Worm (Caenorhabditis elegans): Measurements from ENCODE around the gene nspb-12.

DNA sequence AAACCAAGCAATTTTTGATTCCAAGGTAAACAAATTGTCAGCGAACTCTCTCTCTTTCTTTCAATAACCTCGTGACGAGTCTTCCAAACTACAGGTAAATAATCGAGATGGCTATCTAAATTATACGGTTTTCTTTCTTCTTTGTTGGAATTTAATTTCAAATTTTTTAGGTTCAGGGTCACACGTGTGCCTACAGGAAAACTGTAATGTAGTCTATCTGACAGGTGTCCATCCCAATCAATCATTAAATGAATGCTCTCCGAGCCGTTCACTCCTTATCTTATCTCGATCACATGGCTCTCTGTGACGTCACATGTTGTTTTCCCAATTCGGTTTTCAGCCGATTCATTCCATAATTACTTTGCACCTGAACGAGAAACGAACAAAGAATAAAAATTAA is 15.5 kb downstream of the nspb-12 start:
- no peak for TF ChIP-seq lin-39 (tag; optimal IDR thresholded peaks at IDR 0.05)
- TF ChIP-seq nhr-12 (tag; optimal IDR thresholded peaks at IDR 0.05) = no peak
- peak; percentile 46 for TF ChIP-seq ama-1 (optimal IDR thresholded peaks at IDR 0.05)
- no peak for TF ChIP-seq mdl-1 (tag; optimal IDR thresholded peaks at IDR 0.05)
- no peak for TF ChIP-seq aly-2 (tag; optimal IDR thresholded peaks at IDR 0.05)
- TF ChIP-seq R02D3.7 (tag; optimal IDR thresholded peaks at IDR 0.05) = no peak
- TF ChIP-seq gmeb-1 (tag; optimal IDR thresholded peaks at IDR 0.05) = no peak
- TF ChIP-seq zag-1 (tag; optimal IDR thresholded peaks at IDR 0.05) = no peak
- TF ChIP-seq unc-39 (tag; optimal IDR thresholded peaks at IDR 0.05) = no peak
- no peak for TF ChIP-seq mbf-1 (tag; optimal IDR thresholded peaks at IDR 0.05)
- TF ChIP-seq crh-2 (tag; optimal IDR thresholded peaks at IDR 0.05) = peak; percentile 36

Measured in whole organism, L2 larva.